Worm (Caenorhabditis elegans): ENCODE results near the gene klp-3.

klp-3 gene

DNA sequence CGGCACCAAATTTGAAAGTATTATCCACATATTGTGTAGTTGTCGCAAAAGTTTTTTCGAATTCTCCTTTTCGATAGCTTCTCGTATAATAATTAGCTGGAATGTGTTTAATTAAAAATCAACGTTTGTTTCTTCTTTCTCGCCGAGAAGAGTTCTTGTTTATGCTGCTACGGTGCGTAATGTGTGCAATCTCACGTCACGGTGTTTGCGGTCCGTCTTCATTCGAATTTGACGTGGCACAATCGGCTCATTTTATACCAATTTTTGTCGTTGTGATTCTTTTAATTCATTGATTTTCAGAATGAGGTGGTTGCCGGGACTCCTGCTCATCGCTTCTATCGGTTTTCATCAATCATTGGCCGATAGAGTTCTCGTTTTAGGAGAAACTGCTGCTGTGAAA is 22.1 kb downstream of the klp-3 start, which contains the start of gene ostb-1:
Gene ostb-1, plus strand, starts transcription at position 301 of the 400 bp plus-strand sequence.
- TF ChIP-seq zag-1 (tag; optimal IDR thresholded peaks at IDR 0.05): no peak
- TF ChIP-seq mef-2 (tag; optimal IDR thresholded peaks at IDR 0.05): no peak
- TF ChIP-seq nhr-71 (tag; optimal IDR thresholded peaks at IDR 0.05): peak; percentile 19
- TF ChIP-seq snu-23 (GFP tag; optimal IDR thresholded peaks at IDR 0.05): peak; percentile 20
- peak; percentile 34 to 49 for TF ChIP-seq efl-1 (optimal IDR thresholded peaks at IDR 0.05)
- peak; percentile 58 to 93 for TF ChIP-seq efl-1 (GFP tag; optimal IDR thresholded peaks at IDR 0.05 in 1 of 2)
- TF ChIP-seq xbp-1 (tag; optimal IDR thresholded peaks at IDR 0.05): peak; percentile 49
- peak; percentile 4 for TF ChIP-seq vab-15 (tag; optimal IDR thresholded peaks at IDR 0.05)
- no peak for TF ChIP-seq egl-13 (tag; optimal IDR thresholded peaks at IDR 0.05)
- TF ChIP-seq mdl-1 (tag; optimal IDR thresholded peaks at IDR 0.05): no peak
- TF ChIP-seq lsy-2 (tag; optimal IDR thresholded peaks at IDR 0.05): peak; percentile 61 to 85
- peak; percentile 4 for TF ChIP-seq elt-2 (tag; optimal IDR thresholded peaks at IDR 0.05)
- no peak for TF ChIP-seq ces-1 (GFP tag; optimal IDR thresholded peaks at IDR 0.05)
- peak; percentile 58 for TF ChIP-seq mep-1 (tag; optimal IDR thresholded peaks at IDR 0.05)
- no peak for TF ChIP-seq fkh-10 (GFP tag; optimal IDR thresholded peaks at IDR 0.05)
- peak in 1 of 3 experiments; percentile 7 for TF ChIP-seq ceh-82 (tag; optimal IDR thresholded peaks at IDR 0.05)
- peak; percentile 46 to 66 for TF ChIP-seq lin-35 (GFP tag; optimal IDR thresholded peaks at IDR 0.05)
- TF ChIP-seq unc-130 (tag; optimal IDR thresholded peaks at IDR 0.05): peak; percentile 9
- TF ChIP-seq hlh-4 (tag; optimal IDR thresholded peaks at IDR 0.05): no peak
- TF ChIP-seq pax-3 (tag; optimal IDR thresholded peaks at IDR 0.05): no peak
- TF ChIP-seq dpl-1 (GFP tag; optimal IDR thresholded peaks at IDR 0.05): peak; percentile 32 to 55 (median 55)
- peak; percentile 20 for TF ChIP-seq rnt-1 (tag; optimal IDR thresholded peaks at IDR 0.05)
- peak; percentile 2 for TF ChIP-seq swsn-7 (tag; optimal IDR thresholded peaks at IDR 0.05)
- no peak for TF ChIP-seq nhr-76 (tag; optimal IDR thresholded peaks at IDR 0.05)
- no peak for TF ChIP-seq ama-1 (optimal IDR thresholded peaks at IDR 0.05)
- TF ChIP-seq F16B12.6 (tag; optimal IDR thresholded peaks at IDR 0.05): peak; percentile 85
- no peak for TF ChIP-seq ceh-8 (GFP tag; optimal IDR thresholded peaks at IDR 0.05)
- TF ChIP-seq blmp-1 (tag; optimal IDR thresholded peaks at IDR 0.05): peak; percentile 27
- no peak for TF ChIP-seq ets-5 (GFP tag; IDR thresholded peaks at IDR 0.05)

DNA sequence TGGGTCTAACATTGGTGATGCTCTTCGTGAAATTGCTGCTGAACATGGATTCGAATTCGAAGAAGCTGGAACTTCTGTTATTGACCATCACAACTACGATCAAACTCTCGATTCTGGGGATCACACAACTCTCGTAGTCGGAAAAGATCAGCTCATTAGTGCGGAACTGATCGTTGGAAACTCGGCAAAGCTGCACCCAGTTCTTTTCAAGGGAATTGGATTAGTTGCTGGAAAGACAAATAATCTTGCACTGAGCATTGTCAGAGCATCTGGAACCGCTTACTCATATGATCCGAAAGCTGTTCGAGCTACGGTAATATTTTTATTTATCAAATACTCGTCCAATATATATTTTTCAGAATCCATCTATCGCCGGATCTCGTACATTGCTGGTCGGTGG is 22.7 kb downstream of the klp-3 start:
- TF ChIP-seq ceh-8 (GFP tag; optimal IDR thresholded peaks at IDR 0.05) (no peak), elt-2 (tag; optimal IDR thresholded peaks at IDR 0.05) (no peak), unc-130 (tag; optimal IDR thresholded peaks at IDR 0.05) (no peak), nhr-85 (tag) (no peak), fkh-8 (tag; optimal IDR thresholded peaks at IDR 0.05) (no peak), ets-5 (GFP tag; IDR thresholded peaks at IDR 0.05) (no peak), efl-1 (optimal IDR thresholded peaks at IDR 0.05) (no peak), efl-1 (GFP tag; optimal IDR thresholded peaks at IDR 0.05 in 1 of 2) (peak in 1 of 2 experiments; percentile 62)

DNA sequence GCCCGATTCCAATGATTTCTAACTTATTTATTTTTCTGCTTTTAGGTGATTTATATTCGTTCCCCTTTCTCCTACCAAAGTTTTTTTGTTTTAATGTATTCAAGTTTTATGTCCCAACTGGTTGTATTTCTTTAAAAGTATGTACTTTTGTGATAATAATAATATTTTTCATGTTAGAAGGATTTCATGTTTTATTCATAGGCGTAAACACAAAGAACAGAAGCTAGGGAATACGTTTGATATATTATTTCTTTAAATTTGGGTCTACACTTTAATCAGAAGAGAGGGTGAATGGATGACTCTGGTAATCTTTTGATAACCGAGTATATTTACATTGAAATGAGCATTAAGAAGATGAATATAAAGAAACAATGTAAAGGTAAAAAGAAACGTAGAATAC is 23.9 kb downstream of the klp-3 start:
- TF ChIP-seq lsy-2 (tag; optimal IDR thresholded peaks at IDR 0.05): no peak
- TF ChIP-seq mdl-1 (tag; optimal IDR thresholded peaks at IDR 0.05): no peak
- TF ChIP-seq zip-4 (GFP tag; optimal IDR thresholded peaks at IDR 0.05): no peak
- TF ChIP-seq egl-13 (tag; optimal IDR thresholded peaks at IDR 0.05): no peak
- no peak for TF ChIP-seq unc-30 (tag; optimal IDR thresholded peaks at IDR 0.05)
- no peak for TF ChIP-seq tbx-2 (tag; optimal IDR thresholded peaks at IDR 0.05)
- no peak for TF ChIP-seq nhr-84 (tag; optimal IDR thresholded peaks at IDR 0.05)
- no peak for TF ChIP-seq hlh-4 (tag; optimal IDR thresholded peaks at IDR 0.05)
- TF ChIP-seq ets-5 (GFP tag; IDR thresholded peaks at IDR 0.05): no peak
- TF ChIP-seq mab-9 (GFP tag; IDR thresholded peaks at IDR 0.05): no peak
- TF ChIP-seq jun-1 (tag; optimal IDR thresholded peaks at IDR 0.05): no peak
- TF ChIP-seq vab-15 (tag; optimal IDR thresholded peaks at IDR 0.05): no peak
- no peak for TF ChIP-seq aly-2 (tag; optimal IDR thresholded peaks at IDR 0.05)
- TF ChIP-seq efl-1 (optimal IDR thresholded peaks at IDR 0.05): no peak
- TF ChIP-seq efl-1 (GFP tag; optimal IDR thresholded peaks at IDR 0.05 in 1 of 2): no peak
- TF ChIP-seq ceh-63 (GFP tag; optimal IDR thresholded peaks at IDR 0.05): no peak
- TF ChIP-seq C16A3.4 (tag; optimal IDR thresholded peaks at IDR 0.05): no peak
- no peak for TF ChIP-seq irx-1 (tag; optimal IDR thresholded peaks at IDR 0.05)
